Worm (Caenorhabditis elegans) whole organism, late embryonic: Measurements from ENCODE around the gene H27A22.1.

Experiments used
- F13H6.1 ChIP-seq: sonication (generic microtip); optimal IDR thresholded peaks from 2 replicates; lab custom pipeline; 2016; ENCODE audit warnings: missing genetic modification characterization, missing compliant biosample characterization
- K09A11.1 ChIP-seq: sonication (generic microtip); optimal IDR thresholded peaks from 2 replicates; lab custom pipeline; 2017; ENCODE audit warnings: antibody characterized with exemption, mild to moderate bottlenecking, missing genetic modification characterization, missing compliant biosample characterization; ENCODE audit not compliant: insufficient read depth
- Y22D7AL.16 ChIP-seq: sonication (generic microtip); optimal IDR thresholded peaks from 2 replicates; lab custom pipeline; 2016; ENCODE audit warnings: missing genetic modification characterization, missing compliant biosample characterization
- ahr-1 ChIP-seq: sonication (generic microtip); optimal IDR thresholded peaks from 2 replicates; lab custom pipeline; 2016; ENCODE audit warnings: missing genetic modification characterization, missing compliant biosample characterization
- ceh-31 ChIP-seq: sonication (generic microtip); optimal IDR thresholded peaks from 2 replicates; lab custom pipeline; 2016; ENCODE audit warnings: missing genetic modification characterization, missing compliant biosample characterization
- ceh-34 ChIP-seq: sonication (generic microtip); optimal IDR thresholded peaks from 2 replicates; lab custom pipeline; 2016; ENCODE audit warnings: mild to moderate bottlenecking, missing genetic modification characterization, missing compliant biosample characterization
- che-1 ChIP-seq: sonication (generic microtip); optimal IDR thresholded peaks from 2 replicates; lab custom pipeline; 2016; ENCODE audit warnings: mild to moderate bottlenecking, missing genetic modification characterization, missing compliant biosample characterization
- elt-2 ChIP-seq: sonication (generic microtip); optimal IDR thresholded peaks from 2 replicates; lab custom pipeline; 2016; ENCODE audit warnings: missing genetic modification reagents, missing genetic modification characterization, missing compliant biosample characterization
- elt-4 ChIP-seq: sonication (generic microtip); optimal IDR thresholded peaks from 2 replicates; lab custom pipeline; 2016; ENCODE audit warnings: missing genetic modification characterization, missing compliant biosample characterization
- eyg-1 ChIP-seq: sonication (generic microtip); optimal IDR thresholded peaks from 2 replicates; lab custom pipeline; 2016; ENCODE audit warnings: missing genotype, missing genetic modification characterization, missing compliant biosample characterization
- fkh-6 ChIP-seq: sonication (generic microtip); optimal IDR thresholded peaks from 2 replicates; lab custom pipeline; 2016; ENCODE audit warnings: missing genetic modification characterization, missing compliant biosample characterization
- hlh-30 ChIP-seq: sonication (generic microtip); optimal IDR thresholded peaks from 2 replicates; lab custom pipeline; 2017; ENCODE audit warnings: antibody characterized with exemption, missing genetic modification characterization, missing compliant biosample characterization; ENCODE audit not compliant: insufficient read depth
- hlh-6 ChIP-seq: sonication (generic microtip); optimal IDR thresholded peaks from 2 replicates; lab custom pipeline; 2016; ENCODE audit warnings: missing genotype, missing genetic modification characterization, missing compliant biosample characterization
- lim-6 ChIP-seq: sonication (generic microtip); optimal IDR thresholded peaks from 2 replicates; lab custom pipeline; 2016; ENCODE audit warnings: missing genetic modification characterization, missing compliant biosample characterization
- lin-11 ChIP-seq: fragments of 200-800 bp; sonication (Bioruptor generic); optimal IDR thresholded peaks from 2 replicates; lab custom pipeline; 2018; ENCODE audit warnings: mild to moderate bottlenecking, missing genetic modification characterization, missing compliant biosample characterization
- madf-2 ChIP-seq: sonication (generic microtip); optimal IDR thresholded peaks from 2 replicates; lab custom pipeline; 2017; ENCODE audit warnings: missing genetic modification characterization, missing compliant biosample characterization
- mec-3 ChIP-seq: sonication (generic microtip); optimal IDR thresholded peaks from 2 replicates; lab custom pipeline; 2016; ENCODE audit warnings: borderline replicate concordance, missing genetic modification characterization, missing compliant biosample characterization
- npax-4 ChIP-seq: sonication (generic microtip); optimal IDR thresholded peaks from 2 replicates; lab custom pipeline; 2016; ENCODE audit warnings: missing genetic modification characterization, missing compliant biosample characterization
- odd-2 ChIP-seq: sonication (generic microtip); optimal IDR thresholded peaks from 2 replicates; lab custom pipeline; 2017; ENCODE audit warnings: antibody characterized with exemption, mild to moderate bottlenecking, missing genetic modification characterization, missing compliant biosample characterization
- pag-3 ChIP-seq: sonication (generic microtip); optimal IDR thresholded peaks from 2 replicates; lab custom pipeline; 2016; ENCODE audit warnings: missing compliant biosample characterization, missing genetic modification characterization, borderline replicate concordance
- pat-9 ChIP-seq: fragments of 200-800 bp; sonication (Bioruptor generic); optimal IDR thresholded peaks from 2 replicates; lab custom pipeline; 2018; ENCODE audit warnings: mild to moderate bottlenecking, missing genetic modification characterization, moderate library complexity, missing compliant biosample characterization
- pax-1 ChIP-seq: fragments of 150-350 bp; optimal IDR thresholded peaks from 2 replicates; lab custom pipeline; 2014; ENCODE audit warnings: missing biosample characterization, missing genetic modification characterization
- pqm-1 ChIP-seq: sonication (generic microtip); optimal IDR thresholded peaks from 2 replicates; lab custom pipeline; 2016; ENCODE audit warnings: missing genetic modification characterization, missing compliant biosample characterization
- pros-1 ChIP-seq: fragments of 150-350 bp; optimal IDR thresholded peaks from 2 replicates; lab custom pipeline; 2014; ENCODE audit warnings: missing biosample characterization, missing genetic modification reagents, missing genetic modification characterization
- ref-2 ChIP-seq: sonication (generic microtip); optimal IDR thresholded peaks from 2 replicates; lab custom pipeline; 2016; ENCODE audit warnings: missing genetic modification characterization, missing compliant biosample characterization
- rnt-1 ChIP-seq: sonication (generic microtip); optimal IDR thresholded peaks from 2 replicates; lab custom pipeline; 2016; ENCODE audit warnings: missing genetic modification characterization, missing compliant biosample characterization
- sox-4 ChIP-seq: sonication (generic microtip); optimal IDR thresholded peaks from 2 replicates; lab custom pipeline; 2017; ENCODE audit warnings: mild to moderate bottlenecking, missing genetic modification characterization, inconsistent platforms, missing compliant biosample characterization
- syd-9 ChIP-seq: sonication (generic microtip); optimal IDR thresholded peaks from 2 replicates; lab custom pipeline; 2016; ENCODE audit warnings: mild to moderate bottlenecking, missing genetic modification characterization, moderate library complexity, missing compliant biosample characterization
- ttx-3 ChIP-seq: sonication (generic microtip); optimal IDR thresholded peaks from 2 replicates; lab custom pipeline; 2016; ENCODE audit warnings: missing genetic modification reagents, missing genetic modification characterization, missing compliant biosample characterization
- unc-3 ChIP-seq, 2 experiments: fragments of 200-800 bp in 1 of 2; sonication (Bioruptor generic) in 1 of 2; sonication (generic microtip) in 1 of 2; conservative IDR thresholded peaks in 1 of 2; optimal IDR thresholded peaks in 1 of 2; 2 replicates each; pipeline versions ENCODE4 v1.3.6 to Lab custom; 2016 to 2022; ENCODE audit warnings: missing compliant biosample characterization in 2 of 2, missing genetic modification characterization in 2 of 2, missing genetic modification reagents in 1 of 2
- unc-55 ChIP-seq: sonication (generic microtip); optimal IDR thresholded peaks from 2 replicates; lab custom pipeline; 2017; ENCODE audit warnings: missing biosample characterization, missing genetic modification reagents, missing genetic modification characterization
- zip-5 ChIP-seq: sonication (generic microtip); optimal IDR thresholded peaks from 2 replicates; lab custom pipeline; 2016; ENCODE audit warnings: missing genetic modification characterization, missing compliant biosample characterization
- ztf-16 ChIP-seq: sonication (generic microtip); optimal IDR thresholded peaks from 2 replicates; lab custom pipeline; 2017; ENCODE audit warnings: missing genetic modification characterization, missing compliant biosample characterization

The H27A22.1 gene

ce11 chrV:10602051-10602937 is at the start of gene H27A22.1:
H27A22.1 (plus strand) TSS chrV:10602555.
- TF ChIP-seq ceh-34 (tag; lab: Kevin White, UChicago) (no peak), zip-5 (no peak), hlh-30 (tag; lab: Kevin White, UChicago) (no peak), hlh-6 (tag; lab: Kevin White, UChicago) (no peak), rnt-1 (tag; lab: Kevin White, UChicago) (no peak)

ce11 chrV:10555239-10555638 is 47.1 kb upstream of the H27A22.1 start, which contains the start of gene F32G8.3:
F32G8.3 (minus strand) TSS chrV:10555339.
- TF ChIP-seq pat-9 (tag; lab: Kevin White, UChicago): no peak

ce11 chrV:10556362-10556761 is 46.0 kb upstream of the H27A22.1 start:
- TF ChIP-seq pag-3: no peak
- TF ChIP-seq fkh-6 (tag; lab: Kevin White, UChicago): no peak
- TF ChIP-seq eyg-1 (tag; lab: Kevin White, UChicago): no peak
- TF ChIP-seq ttx-3 (tag; lab: Kevin White, UChicago): no peak
- TF ChIP-seq ztf-16 (tag; lab: Kevin White, UChicago): no peak
- no peak for TF ChIP-seq rnt-1 (tag; lab: Kevin White, UChicago)
- TF ChIP-seq K09A11.1: no peak
- TF ChIP-seq ahr-1 (tag; lab: Kevin White, UChicago): no peak
- TF ChIP-seq ceh-31 (tag; lab: Kevin White, UChicago): no peak
- TF ChIP-seq mec-3 (tag; lab: Kevin White, UChicago): no peak

- TF ChIP-seq elt-4 (tag; lab: Kevin White, UChicago) (no peak), ref-2 (tag; lab: Kevin White, UChicago) (no peak), ttx-3 (tag; lab: Kevin White, UChicago) (no peak), lin-11 (tag; lab: Kevin White, UChicago) (no peak), lim-6 (tag; lab: Kevin White, UChicago) (no peak), che-1 (no peak), elt-2 (tag; lab: Kevin White, UChicago) (no peak)
- TF ChIP-seq, all 69 proteins: peak for 0
Measured at ce11 chrV:10557094-10557493, 45.3 kb upstream of the H27A22.1 start.

- TF ChIP-seq ref-2 (tag; lab: Kevin White, UChicago) (no peak), pax-1 (tag; lab: Kevin White, UChicago) (no peak), ttx-3 (tag; lab: Kevin White, UChicago) (no peak), hlh-6 (tag; lab: Kevin White, UChicago) (no peak), pqm-1 (tag; lab: Kevin White, UChicago) (no peak), sox-4 (tag; lab: Kevin White, UChicago) (no peak), pros-1 (no peak)
Measured at ce11 chrV:10557676-10558075, 44.7 kb upstream of the H27A22.1 start, which contains the start of gene best-14. best-14 (plus strand) TSS chrV:10557976.

ce11 chrV:10560621-10561020 is 41.7 kb upstream of the H27A22.1 start, which contains the start of gene col-152:
col-152 (plus strand) TSS chrV:10560921.
- TF ChIP-seq unc-55 (GFP tag; lab: Kevin White, UChicago) (no peak), syd-9 (tag; lab: Kevin White, UChicago) (no peak), npax-4 (tag; lab: Kevin White, UChicago) (no peak), lim-6 (tag; lab: Kevin White, UChicago) (no peak), odd-2 (tag; lab: Kevin White, UChicago) (no peak), rnt-1 (tag; lab: Kevin White, UChicago) (no peak), Y22D7AL.16 (tag; lab: Kevin White, UChicago) (no peak), F13H6.1 (tag; lab: Kevin White, UChicago) (no peak), fkh-6 (tag; lab: Kevin White, UChicago) (no peak), madf-2 (no peak), unc-3 (GFP tag; conservative IDR thresholded peaks at IDR 0.05; lab: Robert Waterston, UW) (no peak), unc-3 (tag; optimal IDR thresholded peaks at IDR 0.05; lab: Kevin White, UChicago) (no peak), ceh-31 (tag; lab: Kevin White, UChicago) (no peak)
